Worm (Caenorhabditis elegans): Measurements from ENCODE around the gene elt-3.

- no peak for TF ChIP-seq egl-43 (GFP tag; IDR thresholded peaks at IDR 0.05)
- no peak for TF ChIP-seq egl-27 (tag; optimal IDR thresholded peaks at IDR 0.05)
- TF ChIP-seq lsy-2 (tag; optimal IDR thresholded peaks at IDR 0.05), result no peak
- no peak for TF ChIP-seq nhr-11 (tag; optimal IDR thresholded peaks at IDR 0.05)
- TF ChIP-seq dpl-1 (GFP tag; optimal IDR thresholded peaks at IDR 0.05), result no peak
- no peak for TF ChIP-seq T26A8.4 (GFP tag; IDR thresholded peaks at IDR 0.05)
- TF ChIP-seq ctbp-1 (GFP tag; IDR thresholded peaks at IDR 0.05), result no peak
- no peak for TF ChIP-seq nhr-237 (tag; optimal IDR thresholded peaks at IDR 0.05)
- TF ChIP-seq nhr-28 (tag; optimal IDR thresholded peaks at IDR 0.05), result no peak
- TF ChIP-seq vab-7 (GFP tag; IDR thresholded peaks at IDR 0.05), result no peak
Measured at ce11 chrX:13928532-13928931, 6.1 kb upstream of the elt-3 start.

All from whole organism, L4 larva.